Fruit fly (Drosophila melanogaster): ENCODE data around the gene CG16713.

Gene CG16713

dm6 chr2L:3648173-3648972 lies 46.8 kb downstream of the CG16713 start (continued):
- TF ChIP-seq CG10274 (GFP tag; optimal IDR thresholded peaks at IDR 0.05) (no peak), en (GFP tag; optimal IDR thresholded peaks at IDR 0.05) (no peak), CG4854 (GFP tag; optimal IDR thresholded peaks at IDR 0.05) (no peak), NC2β (GFP tag; optimal IDR thresholded peaks at IDR 0.05) (no peak), Vsx1 (GFP tag; optimal IDR thresholded peaks at IDR 0.05) (no peak), CG12659 (GFP tag; optimal IDR thresholded peaks at IDR 0.05) (no peak), Scr (GFP tag; IDR thresholded peaks at IDR 0.05; ENCODE audit: partially characterized antibody) (peak; percentile 78), rib (GFP tag; IDR thresholded peaks at IDR 0.05) (no peak), fd96Cb (tag; optimal IDR thresholded peaks at IDR 0.05) (no peak), B-H2 (GFP tag; optimal IDR thresholded peaks at IDR 0.05) (no peak), twi (tag; optimal IDR thresholded peaks at IDR 0.05) (no peak), Ets65A (GFP tag) (no peak), CG2875 (GFP tag; optimal IDR thresholded peaks at IDR 0.05) (no peak), nom (GFP tag; optimal IDR thresholded peaks at IDR 0.05) (no peak), amos (GFP tag; IDR thresholded peaks at IDR 0.05; ENCODE audit: partially characterized antibody) (peak; percentile 55; the same call in 1 of the 2 replicates), CTCF (GFP tag; optimal IDR thresholded peaks at IDR 0.05) (peak; percentile 12), tna (GFP tag; IDR thresholded peaks at IDR 0.05; ENCODE audit: partially characterized antibody) (no peak), CG2120 (GFP tag; optimal IDR thresholded peaks at IDR 0.05) (peak; percentile 30), CG8281 (tag; optimal IDR thresholded peaks at IDR 0.05) (no peak), slbo (GFP tag; IDR thresholded peaks at IDR 0.05) (no peak; the same call in 1 of the 2 replicates), CG17361 (GFP tag; IDR thresholded peaks at IDR 0.05) (no peak), Ssrp (tag; optimal IDR thresholded peaks at IDR 0.05) (no peak), hkb (optimal IDR thresholded peaks at IDR 0.05) (no peak), hkb (GFP tag; IDR thresholded peaks at IDR 0.05) (no peak), pho (GFP tag; optimal IDR thresholded peaks at IDR 0.05) (no peak), CG12219 (GFP tag; optimal IDR thresholded peaks at IDR 0.05) (no peak), cato (GFP tag; optimal IDR thresholded peaks at IDR 0.05; ENCODE audit: borderline replicate concordance) (no peak), hbn (GFP tag; IDR thresholded peaks at IDR 0.05; ENCODE audit: partially characterized antibody) (peak; percentile 74), sug (tag; optimal IDR thresholded peaks at IDR 0.05) (no peak), nmo (GFP tag; optimal IDR thresholded peaks at IDR 0.05) (no peak), CG10431 (GFP tag; optimal IDR thresholded peaks at IDR 0.05) (no peak), CG3407 (GFP tag; optimal IDR thresholded peaks at IDR 0.05) (no peak), jigr1 (GFP tag; IDR thresholded peaks at IDR 0.05) (no peak), Doc3 (GFP tag; IDR thresholded peaks at IDR 0.05; ENCODE audit: partially characterized antibody) (peak; percentile 84), az2 (GFP tag; optimal IDR thresholded peaks at IDR 0.05) (no peak), bowl (GFP tag; IDR thresholded peaks at IDR 0.05) (no peak), CG31365 (tag; optimal IDR thresholded peaks at IDR 0.05) (no peak), Rfx (GFP tag; IDR thresholded peaks at IDR 0.05) (peak; percentile 26; the same call in 1 of the 2 replicates), MBD-R2 (GFP tag; IDR thresholded peaks at IDR 0.05) (no peak), Atf-2 (GFP tag; optimal IDR thresholded peaks at IDR 0.05) (no peak), Doc2 (GFP tag; IDR thresholded peaks at IDR 0.05) (no peak), Stat92E (GFP tag; optimal IDR thresholded peaks at IDR 0.05) (no peak), CG6689 (GFP tag; IDR thresholded peaks at IDR 0.05) (no peak), vvl (GFP tag; IDR thresholded peaks at IDR 0.05) (no peak), CG12942 (GFP tag; optimal IDR thresholded peaks at IDR 0.05) (no peak), CG15514 (GFP tag; optimal IDR thresholded peaks at IDR 0.05) (no peak), cwo (GFP tag; optimal IDR thresholded peaks at IDR 0.05) (no peak), croc (GFP tag; conservative IDR thresholded peaks at IDR 0.05) (no peak), row (GFP tag; IDR thresholded peaks at IDR 0.05) (peak; percentile 70)
